Worm (Caenorhabditis elegans): Measurements from ENCODE around the gene nhr-103.

The nhr-103 gene

DNA sequence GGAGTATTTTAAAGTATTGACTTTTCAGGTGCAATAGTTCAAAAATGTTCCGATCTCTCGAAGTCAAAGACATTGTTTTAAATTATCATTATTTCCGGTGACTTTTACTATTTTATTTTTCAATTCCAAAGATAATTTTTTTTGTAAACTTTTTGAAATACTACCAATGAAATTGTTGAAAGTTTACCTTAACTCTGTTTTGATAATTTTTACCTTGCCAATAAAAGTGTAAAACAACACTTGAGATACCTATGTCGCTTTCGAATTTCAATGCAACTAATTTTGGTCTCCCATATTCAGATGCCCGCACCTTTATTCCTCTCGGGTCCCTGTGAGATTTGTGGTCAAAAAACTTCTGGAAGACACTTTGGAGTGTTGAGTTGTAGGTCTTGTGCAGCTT is at the start of gene nhr-103:
nhr-103 (plus strand) TSS at position 301 of the 400 bp plus-strand sequence.
- TF ChIP-seq lin-39 (tag; optimal IDR thresholded peaks at IDR 0.05) = no peak

DNA sequence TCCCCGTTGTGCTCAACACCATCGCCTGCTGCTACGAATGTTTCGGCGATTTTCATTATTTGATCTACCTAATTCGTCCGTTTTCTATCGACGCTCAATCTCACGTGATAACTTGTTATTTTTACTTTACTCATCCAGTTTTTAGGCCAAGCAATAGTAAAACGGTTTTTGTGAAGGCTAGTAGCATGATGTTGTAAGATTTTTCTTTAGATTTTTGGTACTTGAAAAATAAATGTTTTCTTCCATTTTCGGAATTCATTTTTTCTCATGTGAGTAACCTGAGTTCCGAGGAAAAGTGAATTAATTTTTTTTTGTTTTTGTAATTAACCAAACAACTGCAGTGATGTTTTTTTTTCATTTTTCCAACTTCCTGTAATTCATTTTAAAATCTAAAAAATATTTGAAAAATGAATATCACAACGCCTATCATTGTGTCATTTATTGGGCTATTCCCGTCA is 47.9 kb upstream of the nhr-103 start, which contains the start of gene srbc-17:
srbc-17 (plus strand) TSS at position 408 of the 458 bp plus-strand sequence.
- no peak for TF ChIP-seq nhr-76 (tag; optimal IDR thresholded peaks at IDR 0.05)
- TF ChIP-seq unc-39 (tag; optimal IDR thresholded peaks at IDR 0.05) = no peak
- TF ChIP-seq skn-1 (tag; optimal IDR thresholded peaks at IDR 0.05) = no peak
- TF ChIP-seq ceh-28 (tag; optimal IDR thresholded peaks at IDR 0.05) = no peak
- TF ChIP-seq elt-1 (tag; optimal IDR thresholded peaks at IDR 0.05) = no peak
- no peak for TF ChIP-seq mdl-1 (tag; optimal IDR thresholded peaks at IDR 0.05)
- TF ChIP-seq hmg-11 (tag; optimal IDR thresholded peaks at IDR 0.05) = no peak
- no peak for TF ChIP-seq pqm-1 (tag; optimal IDR thresholded peaks at IDR 0.05)
- no peak for TF ChIP-seq nhr-237 (tag; optimal IDR thresholded peaks at IDR 0.05)
- no peak for TF ChIP-seq nhr-23 (tag; optimal IDR thresholded peaks at IDR 0.05)
- no peak for TF ChIP-seq R02D3.7 (tag; optimal IDR thresholded peaks at IDR 0.05)
- no peak for TF ChIP-seq pha-4 (tag; optimal IDR thresholded peaks at IDR 0.05)
- TF ChIP-seq daf-12 (tag; optimal IDR thresholded peaks at IDR 0.05) = no peak
- TF ChIP-seq fkh-10 (GFP tag; optimal IDR thresholded peaks at IDR 0.05) = no peak
- TF ChIP-seq nhr-67 (tag; optimal IDR thresholded peaks at IDR 0.05) = no peak
- TF ChIP-seq zag-1 (tag; optimal IDR thresholded peaks at IDR 0.05) = no peak
- no peak for TF ChIP-seq ztf-11 (tag; optimal IDR thresholded peaks at IDR 0.05)
- TF ChIP-seq mml-1 (tag; optimal IDR thresholded peaks at IDR 0.05) = no peak
- TF ChIP-seq nhr-77 (tag; optimal IDR thresholded peaks at IDR 0.05) = no peak
- no peak for TF ChIP-seq nfya-1 (tag; optimal IDR thresholded peaks at IDR 0.05; ENCODE audit: insufficient read depth)

DNA sequence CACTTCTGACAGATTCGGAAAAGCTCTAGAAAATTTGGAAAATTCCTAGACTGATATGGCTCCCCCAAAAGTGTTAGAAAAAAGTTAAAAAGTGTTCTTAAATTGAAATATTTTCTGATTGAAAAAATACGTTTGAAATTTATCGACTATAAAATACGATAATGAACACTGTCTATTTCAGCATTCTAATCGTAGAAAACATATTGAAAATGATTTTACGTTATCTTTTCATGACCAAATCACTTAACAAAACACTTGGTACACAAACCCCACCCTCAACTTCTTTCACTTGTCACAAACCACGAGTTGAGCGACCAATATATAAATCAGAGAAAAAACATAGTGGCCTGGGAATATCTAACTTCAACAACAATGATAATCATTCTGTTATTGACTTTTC is 46.0 kb upstream of the nhr-103 start, which contains the start of gene cyp-33C1:
cyp-33C1 (plus strand) TSS at position 301 of the 400 bp plus-strand sequence.
- TF ChIP-seq zag-1 (tag; optimal IDR thresholded peaks at IDR 0.05) (no peak), snpc-4 (tag; optimal IDR thresholded peaks at IDR 0.05) (no peak)

DNA sequence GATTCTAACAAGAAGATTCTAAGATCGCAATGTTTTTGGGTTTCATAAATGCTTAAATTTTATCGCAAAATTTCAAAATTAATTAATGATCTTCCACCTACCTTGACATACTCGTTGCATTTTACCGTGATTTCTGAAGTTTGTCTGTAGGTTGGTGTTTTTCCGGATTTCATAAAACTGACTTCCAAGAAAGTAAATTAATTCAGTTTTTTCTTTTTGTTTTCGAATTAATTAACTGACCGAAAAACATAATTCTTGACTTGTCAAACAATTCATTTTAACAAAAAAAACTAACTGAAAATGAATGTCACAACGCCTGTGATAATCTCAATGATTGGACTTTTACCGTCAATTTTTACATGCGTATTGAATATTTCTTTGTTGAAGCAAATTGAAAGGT is 43.5 kb upstream of the nhr-103 start, which contains the start of gene srbc-16:
srbc-16 (plus strand) TSS at position 301 of the 400 bp plus-strand sequence.
- TF ChIP-seq ceh-16 (tag; optimal IDR thresholded peaks at IDR 0.05) (no peak), elt-2 (tag; optimal IDR thresholded peaks at IDR 0.05) (no peak), unc-39 (tag; optimal IDR thresholded peaks at IDR 0.05) (no peak), hmg-11 (tag; optimal IDR thresholded peaks at IDR 0.05) (no peak), ztf-4 (tag; optimal IDR thresholded peaks at IDR 0.05) (no peak), ceh-28 (tag; optimal IDR thresholded peaks at IDR 0.05) (no peak), ceh-9 (tag; optimal IDR thresholded peaks at IDR 0.05) (no peak), daf-12 (tag; optimal IDR thresholded peaks at IDR 0.05) (no peak), mdl-1 (tag; optimal IDR thresholded peaks at IDR 0.05) (no peak), R02D3.7 (tag; optimal IDR thresholded peaks at IDR 0.05) (no peak), jun-1 (tag; optimal IDR thresholded peaks at IDR 0.05) (no peak), skn-1 (tag; optimal IDR thresholded peaks at IDR 0.05) (no peak), ZK546.5 (tag; optimal IDR thresholded peaks at IDR 0.05) (no peak), fkh-2 (tag; optimal IDR thresholded peaks at IDR 0.05) (no peak)

DNA sequence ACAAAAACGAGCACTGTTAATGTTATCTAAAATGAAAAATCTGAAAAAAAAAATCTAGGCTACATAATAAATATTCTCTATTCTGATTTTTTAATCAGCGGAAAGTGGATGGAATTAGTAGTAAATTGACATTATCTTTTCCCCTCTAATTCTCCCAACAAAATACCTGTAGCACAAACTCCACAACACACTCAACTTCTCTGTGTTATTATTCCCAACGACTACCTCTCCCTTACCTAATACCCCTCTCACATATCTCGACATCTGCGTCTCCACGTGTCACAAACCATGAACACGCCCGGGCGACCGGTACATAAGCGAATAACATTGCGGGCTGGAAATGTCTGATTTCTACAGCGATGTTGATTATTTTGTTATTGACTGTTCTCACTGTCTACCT is 42.1 kb upstream of the nhr-103 start, which contains the start of gene cyp-33C2:
cyp-33C2 (plus strand) TSS at position 327 of the 400 bp plus-strand sequence.
- TF ChIP-seq pqm-1 (tag; optimal IDR thresholded peaks at IDR 0.05) (no peak), ztf-4 (tag; optimal IDR thresholded peaks at IDR 0.05) (no peak), nhr-237 (tag; optimal IDR thresholded peaks at IDR 0.05) (no peak), nhr-25 (tag; optimal IDR thresholded peaks at IDR 0.05) (no peak), sea-2 (GFP tag; optimal IDR thresholded peaks at IDR 0.05) (no peak), unc-39 (tag; optimal IDR thresholded peaks at IDR 0.05) (no peak), ztf-11 (tag; optimal IDR thresholded peaks at IDR 0.05) (no peak), lsy-12 (tag; optimal IDR thresholded peaks at IDR 0.05) (no peak), nhr-76 (tag; optimal IDR thresholded peaks at IDR 0.05) (no peak), skn-1 (tag; optimal IDR thresholded peaks at IDR 0.05) (no peak), pha-4 (tag; optimal IDR thresholded peaks at IDR 0.05) (no peak), mdl-1 (tag; optimal IDR thresholded peaks at IDR 0.05) (no peak), tbx-2 (tag; optimal IDR thresholded peaks at IDR 0.05) (no peak), egl-5 (tag; optimal IDR thresholded peaks at IDR 0.05) (no peak)

Measured in whole organism, L3 larva.